Worm (Caenorhabditis elegans) whole organism, L4/young adult: ENCODE results near the gene cest-2.1.
"Not testable (repeated sequence)": the region's sequence is repeated elsewhere in the genome, so short reads cannot be mapped to it uniquely, and the experiment has no call there.

Source experiments
- W03F9.2 ChIP-seq: fragments of 150-350 bp; optimal IDR thresholded peaks from 2 replicates; lab custom pipeline; 2014; ENCODE audit warnings: missing biosample characterization, missing genetic modification characterization
- dao-5 ChIP-seq: sonication (generic microtip); optimal IDR thresholded peaks from 2 replicates; lab custom pipeline; 2016; ENCODE audit warnings: missing genotype, missing genetic modification characterization, moderate library complexity, missing compliant biosample characterization
- him-1 ChIP-seq: sonication (generic microtip); optimal IDR thresholded peaks from 2 replicates; lab custom pipeline; 2016; ENCODE audit warnings: missing genotype, missing genetic modification reagents, missing genetic modification characterization, missing compliant biosample characterization

cest-2.1 gene

DNA sequence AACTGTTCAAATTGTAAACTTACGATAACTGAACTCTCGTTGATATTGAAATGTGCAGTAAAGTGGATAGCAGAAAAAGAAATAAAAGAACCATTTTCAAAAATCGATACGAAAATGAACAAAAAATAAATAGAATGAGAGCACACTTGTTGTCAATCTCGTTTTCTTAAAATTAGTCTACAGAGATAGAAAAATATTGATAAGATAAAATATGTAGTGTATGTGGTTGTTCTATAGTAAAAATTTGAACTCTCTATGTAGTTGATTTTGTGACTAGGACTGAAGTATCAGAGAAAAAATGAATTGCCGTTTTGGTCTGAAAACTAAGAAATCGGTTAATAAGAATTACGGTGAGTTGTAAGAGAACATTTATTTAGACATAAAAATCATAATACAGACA, at the start of gene cest-2.1:
Gene cest-2.1 (minus strand): TSS at position 198 of the 400 bp plus-strand sequence.
- no peak for TF ChIP-seq him-1
- TF ChIP-seq dao-5 (tag; lab: Kevin White, UChicago), result no peak
- no peak for TF ChIP-seq W03F9.2 (tag; lab: Kevin White, UChicago)

DNA sequence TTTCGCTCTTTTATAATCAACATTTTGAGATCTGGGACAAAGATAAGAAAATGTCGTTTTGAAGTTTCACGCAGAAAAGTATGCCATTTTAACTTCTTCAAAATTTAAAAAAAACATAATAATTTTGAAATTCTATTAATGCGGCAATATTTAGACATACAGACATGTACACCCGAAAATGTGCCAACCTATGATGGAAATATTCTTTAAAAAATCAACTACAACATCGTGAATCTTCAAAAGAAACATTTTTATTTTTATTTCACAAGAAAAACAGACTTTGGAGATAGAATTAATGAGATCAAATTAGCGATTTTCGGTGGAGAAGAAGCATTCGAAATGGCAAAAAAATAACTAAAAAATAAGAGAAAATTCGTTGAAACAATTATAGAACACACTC, 43.8 kb upstream of the cest-2.1 start, which contains the start of gene T16A9.5:
Gene T16A9.5 (minus strand): TSS at position 101 of the 400 bp plus-strand sequence.
- TF ChIP-seq W03F9.2 (tag; lab: Kevin White, UChicago), result no peak
- no peak for TF ChIP-seq him-1
- TF ChIP-seq dao-5 (tag; lab: Kevin White, UChicago), result no peak

DNA sequence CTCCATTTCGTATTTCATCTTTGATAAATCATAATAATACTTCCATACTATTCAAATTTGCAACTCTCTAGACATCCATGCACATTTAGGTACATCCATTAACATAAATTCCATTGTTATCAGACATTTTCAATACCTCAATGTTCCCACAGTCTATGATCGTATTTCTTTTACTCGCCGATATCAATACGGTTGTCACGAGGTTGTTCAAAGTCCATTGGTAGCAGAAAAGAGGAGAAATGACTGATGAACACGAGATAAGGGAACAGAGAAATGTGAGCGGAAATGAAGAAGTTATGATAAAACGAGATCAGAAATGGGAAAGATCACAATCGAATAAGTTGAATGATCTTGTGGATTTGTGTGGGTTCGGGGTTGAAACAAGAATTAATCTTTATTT, 41.5 kb upstream of the cest-2.1 start:
- TF ChIP-seq him-1 (no peak), W03F9.2 (tag; lab: Kevin White, UChicago) (no peak)

DNA sequence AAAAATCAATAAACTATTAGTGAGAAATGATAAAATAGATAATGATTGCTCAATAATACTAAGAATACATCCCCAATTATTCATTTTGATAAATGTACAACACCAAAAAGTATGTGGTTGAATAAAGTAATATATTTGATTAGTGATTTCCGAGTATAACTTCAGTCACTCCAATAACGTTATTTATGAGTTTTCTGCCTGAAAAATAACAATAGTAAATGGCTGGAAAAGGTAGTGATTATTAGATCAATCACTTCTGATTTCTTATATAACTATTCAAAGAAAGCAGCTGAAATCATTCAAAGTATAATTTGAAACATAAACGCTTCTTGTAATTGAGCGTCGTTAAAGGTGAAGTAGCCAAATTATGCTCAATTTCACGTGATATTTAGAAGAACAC, 39.5 kb upstream of the cest-2.1 start, which contains the start of gene str-230:
Gene str-230 (minus strand): TSS at position 101 of the 400 bp plus-strand sequence.
- TF ChIP-seq dao-5 (tag; lab: Kevin White, UChicago) (no peak), W03F9.2 (tag; lab: Kevin White, UChicago) (no peak), him-1 (no peak)

DNA sequence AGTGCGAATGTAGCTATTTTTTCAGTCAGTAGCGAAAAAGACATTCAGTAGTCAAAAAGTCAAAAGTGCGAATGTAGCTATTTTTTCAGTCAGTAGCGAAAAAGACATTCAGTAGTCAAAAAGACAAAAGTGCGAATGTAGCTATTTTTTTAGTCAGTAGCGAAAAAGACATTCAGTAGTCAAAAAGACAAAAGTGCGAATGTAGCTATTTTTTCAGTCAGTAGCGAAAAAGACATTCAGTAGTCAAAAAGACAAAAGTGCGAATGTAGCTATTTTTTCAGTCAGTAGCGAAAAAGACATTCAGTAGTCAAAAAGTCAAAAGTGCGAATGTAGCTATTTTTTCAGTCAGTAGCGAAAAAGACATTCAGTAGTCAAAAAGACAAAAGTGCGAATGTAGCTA, 33.9 kb upstream of the cest-2.1 start, which contains the start of gene T16A9.3:
Gene T16A9.3 (plus strand): TSS at position 301 of the 400 bp plus-strand sequence.
- not testable (repeated sequence) for TF ChIP-seq W03F9.2 (tag; lab: Kevin White, UChicago); dao-5 (tag; lab: Kevin White, UChicago); him-1

DNA sequence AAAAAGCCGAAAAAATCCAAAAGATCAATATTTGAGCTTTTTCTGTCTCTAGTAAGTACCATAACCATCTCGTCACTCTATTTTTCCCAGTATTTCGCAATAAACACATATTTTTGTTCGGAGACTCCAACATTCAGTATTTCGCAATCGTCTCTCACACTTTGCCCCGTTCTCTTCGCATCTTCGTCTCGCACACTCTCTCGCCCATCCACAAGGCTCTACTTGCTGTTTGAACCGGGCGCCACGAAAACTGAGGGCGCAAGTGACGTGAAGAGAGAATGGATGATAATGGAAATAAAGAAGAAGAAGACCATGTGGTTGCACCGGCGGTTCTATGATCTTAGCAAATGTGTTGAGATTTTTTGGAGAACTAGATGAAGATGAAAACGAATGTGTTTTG, 28.8 kb upstream of the cest-2.1 start:
- TF ChIP-seq him-1, result peak; percentile 84
- no peak for TF ChIP-seq dao-5 (tag; lab: Kevin White, UChicago)
- peak; percentile 76 for TF ChIP-seq W03F9.2 (tag; lab: Kevin White, UChicago)

DNA sequence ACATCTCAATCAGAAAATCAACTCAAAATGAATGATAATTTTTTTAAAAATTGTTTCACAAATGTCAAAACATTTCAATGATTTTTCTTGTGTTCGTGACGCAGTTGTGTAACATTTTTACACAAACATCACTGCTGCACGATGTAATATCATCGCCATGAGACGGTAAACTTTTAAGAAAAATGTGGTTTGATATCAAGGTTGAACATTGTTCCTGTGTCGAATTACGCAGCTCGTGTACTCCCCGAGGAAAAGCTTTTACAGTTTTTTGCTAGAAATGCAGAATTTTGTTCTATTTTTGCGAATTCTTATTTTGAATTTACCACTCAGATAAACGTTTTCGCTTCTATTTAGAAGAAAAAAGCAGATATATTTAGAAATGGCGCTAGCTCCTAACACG, 26.4 kb upstream of the cest-2.1 start:
- TF ChIP-seq dao-5 (tag; lab: Kevin White, UChicago), result no peak
- no peak for TF ChIP-seq W03F9.2 (tag; lab: Kevin White, UChicago)
- TF ChIP-seq him-1, result no peak

DNA sequence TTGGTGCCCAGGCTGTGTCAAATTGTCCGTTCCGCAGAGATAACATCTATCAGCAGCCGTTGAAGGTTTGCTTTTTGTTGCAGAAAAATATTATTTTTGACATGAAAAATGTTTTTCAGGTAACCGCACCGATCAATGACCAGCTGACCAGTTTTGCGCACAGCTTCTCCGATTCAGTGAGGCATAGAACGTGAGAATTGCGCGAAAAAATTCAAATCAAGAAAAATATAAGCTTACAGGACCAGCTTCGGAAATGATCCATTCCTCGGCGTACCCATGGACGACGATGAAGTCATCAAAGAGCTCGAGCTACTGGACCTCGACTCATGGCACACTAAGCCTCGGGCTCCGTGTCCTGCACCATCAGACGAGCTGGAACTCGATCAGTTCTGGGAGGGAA, 23.2 kb upstream of the cest-2.1 start:
- TF ChIP-seq W03F9.2 (tag; lab: Kevin White, UChicago) (no peak), dao-5 (tag; lab: Kevin White, UChicago) (no peak)

DNA sequence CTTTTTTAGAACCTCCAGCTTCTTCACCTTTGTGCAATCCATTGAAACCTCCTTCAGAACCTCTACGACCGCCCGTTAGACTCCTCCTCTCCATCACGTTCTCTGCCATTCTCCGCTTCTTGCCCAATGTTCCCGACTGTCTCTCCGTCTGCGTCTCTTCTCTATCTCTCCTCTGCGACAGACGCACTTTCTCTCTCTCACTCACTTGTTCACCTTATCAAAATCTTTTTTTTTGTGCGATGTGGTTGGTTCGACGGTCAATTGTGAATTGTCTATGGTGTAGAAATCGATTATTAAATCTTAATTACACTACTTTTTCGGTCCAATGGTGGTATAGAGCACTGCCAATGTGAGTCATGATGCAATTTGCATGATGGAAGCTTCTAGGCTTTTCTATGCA, 22.2 kb upstream of the cest-2.1 start, which contains the start of gene atfs-1:
Gene atfs-1 (plus strand): TSS at position 213 of the 400 bp plus-strand sequence.
- TF ChIP-seq W03F9.2 (tag; lab: Kevin White, UChicago) (peak; percentile 14), dao-5 (tag; lab: Kevin White, UChicago) (no peak), him-1 (peak; percentile 33)

DNA sequence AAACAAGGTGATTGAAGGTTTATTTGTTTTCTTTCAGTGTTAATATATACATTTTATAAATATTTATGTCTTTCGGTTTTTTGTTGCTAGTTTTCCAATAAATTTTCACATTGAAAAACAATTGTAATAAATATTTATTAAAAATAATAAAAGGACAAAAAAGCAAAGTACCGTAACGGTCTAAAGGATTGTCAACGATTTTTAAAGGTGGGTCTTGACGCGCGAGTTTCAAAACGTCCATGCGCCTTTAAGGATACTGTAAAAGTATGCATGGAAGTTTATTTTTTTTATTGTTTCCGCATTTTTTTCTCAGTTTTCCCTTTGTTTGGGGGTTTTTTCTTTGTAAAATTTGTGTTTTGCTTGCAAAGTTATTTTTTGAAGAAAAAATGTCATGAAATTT, 21.6 kb upstream of the cest-2.1 start:
- TF ChIP-seq him-1 (no peak), W03F9.2 (tag; lab: Kevin White, UChicago) (peak; percentile 55), dao-5 (tag; lab: Kevin White, UChicago) (no peak)

DNA sequence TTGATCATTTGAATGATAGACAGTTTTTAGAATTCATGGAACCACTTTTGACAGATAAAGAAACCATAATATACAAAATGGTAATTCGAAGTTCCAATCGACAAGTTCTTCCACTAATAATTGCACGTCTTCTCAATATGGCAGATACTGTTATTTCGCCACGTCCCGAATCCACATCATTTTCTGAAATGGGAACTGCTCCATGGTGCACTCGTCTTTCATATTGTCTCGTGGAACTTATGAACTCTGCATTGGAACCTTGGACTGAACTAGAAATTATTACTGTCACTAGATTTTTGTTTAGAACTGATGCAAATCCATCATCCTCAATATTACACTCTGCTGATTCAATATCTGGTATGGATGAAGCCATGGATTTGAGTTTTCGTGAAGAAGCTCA, 15.8 kb upstream of the cest-2.1 start:
- no peak for TF ChIP-seq him-1
- TF ChIP-seq W03F9.2 (tag; lab: Kevin White, UChicago), result no peak
- TF ChIP-seq dao-5 (tag; lab: Kevin White, UChicago), result no peak

DNA sequence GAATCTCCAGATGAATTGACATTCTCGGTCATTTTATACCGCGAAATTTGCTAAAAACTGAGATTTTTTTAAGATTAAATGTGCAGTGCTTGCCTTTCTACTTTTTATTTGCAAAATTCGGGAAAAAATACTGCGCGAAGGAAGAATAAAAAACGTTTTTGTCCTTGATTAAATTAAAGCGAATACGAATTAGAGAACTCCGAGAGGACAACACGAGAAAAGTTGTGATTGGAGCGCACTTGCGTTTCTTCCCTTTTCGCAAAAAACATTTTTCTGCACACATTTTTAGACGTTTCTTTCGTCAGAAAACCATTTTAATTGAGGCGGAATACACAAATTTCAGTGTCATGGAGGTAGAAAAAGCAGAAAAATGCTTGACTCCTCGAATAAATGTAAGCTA, 14.2 kb upstream of the cest-2.1 start, which contains the start of the genes trm-1 and ints-2:
Gene trm-1 (minus strand): TSS at position 175 of the 400 bp plus-strand sequence.
Gene ints-2 (plus strand): TSS at position 249 of the 400 bp plus-strand sequence.
- peak; percentile 60 for TF ChIP-seq W03F9.2 (tag; lab: Kevin White, UChicago)
- no peak for TF ChIP-seq dao-5 (tag; lab: Kevin White, UChicago)

DNA sequence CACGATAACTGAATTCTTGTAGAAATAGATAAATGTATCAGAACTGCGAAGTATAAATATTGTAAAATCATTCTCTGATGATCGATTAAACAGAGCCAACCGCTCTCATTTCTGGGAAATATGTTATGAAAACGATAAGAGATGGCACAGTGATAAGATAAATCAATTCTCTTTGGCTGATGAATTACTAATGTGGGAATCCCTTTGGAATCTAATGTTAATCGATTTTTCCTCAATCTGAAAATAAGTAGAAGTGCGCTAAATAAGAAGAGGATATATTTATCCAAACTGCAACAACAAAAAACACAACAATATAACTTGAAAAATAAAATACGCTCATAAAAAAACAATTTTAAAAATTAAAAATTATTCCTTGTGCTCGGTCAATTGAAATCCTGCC, 11.6 kb upstream of the cest-2.1 start, which contains the start of gene cest-2.3:
Gene cest-2.3 (minus strand): TSS at position 101 of the 400 bp plus-strand sequence.
- no peak for TF ChIP-seq him-1
- TF ChIP-seq dao-5 (tag; lab: Kevin White, UChicago), result no peak

DNA sequence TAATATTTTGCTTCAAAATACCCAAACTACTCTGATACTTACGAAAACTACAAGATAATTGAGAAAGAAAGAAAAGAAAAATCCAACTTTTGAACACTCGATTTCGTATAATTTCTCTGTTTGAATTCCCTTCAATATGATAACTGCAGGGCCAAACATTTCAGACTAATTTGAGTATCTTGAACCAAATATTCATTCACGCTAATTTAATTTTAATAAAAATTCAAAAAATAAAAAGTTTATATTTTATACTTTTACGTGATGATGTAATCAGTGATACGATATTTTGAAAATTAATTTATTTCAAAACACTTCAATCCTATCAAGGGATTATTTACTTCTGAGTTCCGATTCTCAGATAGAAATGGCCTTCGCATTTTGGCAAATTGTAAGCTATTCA, 8.7 kb upstream of the cest-2.1 start, which contains the start of gene ZC376.8:
Gene ZC376.8 (plus strand): TSS at position 301 of the 400 bp plus-strand sequence.
- no peak for TF ChIP-seq W03F9.2 (tag; lab: Kevin White, UChicago)
- TF ChIP-seq him-1, result no peak

DNA sequence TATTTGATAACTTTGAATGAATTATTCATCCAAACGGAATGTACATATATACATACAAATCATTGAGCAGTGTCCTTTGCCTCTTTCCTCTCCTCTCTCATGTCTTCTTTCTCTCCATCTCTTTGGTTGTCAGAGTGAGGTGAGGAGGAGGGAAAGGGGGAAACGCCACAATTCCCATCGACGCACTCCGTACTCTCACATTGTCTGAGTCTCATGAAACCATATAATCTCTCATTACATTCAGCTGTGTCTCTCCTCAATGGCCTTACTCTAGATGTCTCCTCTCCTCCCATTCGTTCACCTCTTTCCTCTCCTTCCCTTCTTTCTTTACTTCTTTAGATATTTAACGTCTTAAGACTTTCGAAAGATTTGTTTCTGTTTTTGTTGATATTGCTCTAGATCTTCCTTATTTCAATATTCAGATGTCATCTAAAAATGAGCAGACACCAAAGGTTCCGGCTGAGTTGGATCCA, 6.4 kb upstream of the cest-2.1 start, which contains the start of gene ceh-74:
Gene ceh-74 (plus strand): TSS at position 423 of the 473 bp plus-strand sequence.
- no peak for TF ChIP-seq dao-5 (tag; lab: Kevin White, UChicago)
- no peak for TF ChIP-seq him-1
- no peak for TF ChIP-seq W03F9.2 (tag; lab: Kevin White, UChicago)
